Worm (Caenorhabditis elegans): ENCODE measurements around the gene lgc-44.

DNA sequence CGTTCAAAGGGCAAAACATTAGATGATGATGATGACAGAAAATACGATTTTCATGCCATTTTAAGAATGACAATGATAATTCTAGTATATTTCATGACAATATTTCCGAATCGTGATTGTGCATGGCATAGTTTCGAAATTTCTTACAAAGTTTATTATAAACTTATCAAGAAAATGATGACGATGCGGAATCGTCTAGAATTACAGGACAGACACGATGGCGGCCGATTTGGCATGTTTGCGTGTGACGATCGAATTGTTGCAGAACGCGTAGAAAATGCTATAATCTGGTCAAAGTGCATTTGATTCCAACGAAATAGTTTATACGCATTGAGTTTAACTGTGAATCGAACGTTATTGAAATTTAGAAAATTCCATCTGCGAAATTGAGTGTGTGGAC, 23.1 kb downstream of the lgc-44 start:
- no peak for TF ChIP-seq unc-62 (GFP tag; optimal IDR thresholded peaks at IDR 0.05)
- no peak for TF ChIP-seq lin-39 (tag; optimal IDR thresholded peaks at IDR 0.05)
- TF ChIP-seq nhr-11 (tag; optimal IDR thresholded peaks at IDR 0.05), result no peak
- no peak for TF ChIP-seq ZK546.5 (tag; optimal IDR thresholded peaks at IDR 0.05)
- TF ChIP-seq elt-1 (tag; optimal IDR thresholded peaks at IDR 0.05), result no peak
- TF ChIP-seq snpc-4 (tag; optimal IDR thresholded peaks at IDR 0.05), result no peak
- no peak for TF ChIP-seq ceh-16 (tag; optimal IDR thresholded peaks at IDR 0.05)
- no peak for TF ChIP-seq nhr-129 (tag; optimal IDR thresholded peaks at IDR 0.05)
- no peak for TF ChIP-seq nhr-237 (tag; optimal IDR thresholded peaks at IDR 0.05)
